Fruit fly (Drosophila melanogaster): ENCODE results near the gene CG6041.
A peak's percentile ranks its signal among the peaks of the same experiment; 100 is the strongest.

Gene CG6041

dm6 chrX:5947870-5948498, at the start of gene CG6041:
CG6041 (plus strand) TSS chrX:5948160.
- TF ChIP-seq pan (optimal IDR thresholded peaks at IDR 0.05): no peak
- TF ChIP-seq CG8478 (optimal IDR thresholded peaks at IDR 0.05): no peak
- no peak for TF ChIP-seq psq (optimal IDR thresholded peaks at IDR 0.05)
- no peak for TF ChIP-seq usp (GFP tag; optimal IDR thresholded peaks at IDR 0.05)
- no peak for TF ChIP-seq EcR (GFP tag; optimal IDR thresholded peaks at IDR 0.05)
- TF ChIP-seq Dll (optimal IDR thresholded peaks at IDR 0.05): no peak

DNA sequence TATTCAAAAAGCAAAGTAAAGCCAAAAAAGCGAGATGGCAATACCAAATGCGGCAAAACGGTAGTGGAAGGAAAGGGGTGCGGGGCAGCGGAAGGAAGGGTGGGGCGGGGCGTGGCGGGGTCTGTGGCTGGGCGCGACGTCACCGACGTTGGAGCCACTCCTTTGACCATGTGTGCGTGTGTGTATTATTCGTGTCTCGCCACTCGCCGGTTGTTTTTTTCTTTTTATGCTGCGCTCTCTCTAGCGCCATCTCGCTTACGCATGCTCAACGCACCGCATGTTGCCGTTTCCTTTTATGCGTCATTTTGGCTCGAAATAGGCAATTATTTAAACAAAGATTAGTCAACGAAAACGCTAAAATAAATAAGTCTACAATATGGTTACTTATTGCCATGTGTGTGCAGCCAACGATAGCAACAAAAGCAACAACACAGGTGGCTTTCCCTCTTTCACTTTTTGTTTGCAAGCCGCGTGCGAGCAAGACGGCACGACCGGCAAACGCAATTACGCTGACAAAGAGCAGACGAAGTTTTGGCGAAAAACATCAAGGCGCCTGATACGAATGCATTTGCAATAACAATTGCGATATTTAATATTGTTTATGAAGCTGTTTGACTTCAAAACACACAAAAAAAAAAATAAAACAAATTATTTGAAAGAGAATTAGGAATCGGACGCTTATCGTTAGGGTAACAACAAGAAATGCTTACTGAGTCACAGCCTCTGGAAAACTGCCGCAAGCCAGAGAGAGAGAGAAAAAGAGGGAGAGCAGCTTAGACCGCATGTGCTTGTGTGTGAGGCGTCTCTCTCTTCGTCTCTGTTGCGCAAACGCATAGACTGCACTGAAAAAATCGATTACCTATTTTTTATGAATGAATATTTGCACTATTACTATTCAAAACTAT, 48.5 kb upstream of the CG6041 start:
- TF ChIP-seq usp (GFP tag; optimal IDR thresholded peaks at IDR 0.05) (no peak), pan (optimal IDR thresholded peaks at IDR 0.05) (no peak), psq (optimal IDR thresholded peaks at IDR 0.05) (no peak), EcR (GFP tag; optimal IDR thresholded peaks at IDR 0.05) (no peak), Dll (optimal IDR thresholded peaks at IDR 0.05) (peak; percentile 38), CG8478 (optimal IDR thresholded peaks at IDR 0.05) (peak; percentile 12)

DNA sequence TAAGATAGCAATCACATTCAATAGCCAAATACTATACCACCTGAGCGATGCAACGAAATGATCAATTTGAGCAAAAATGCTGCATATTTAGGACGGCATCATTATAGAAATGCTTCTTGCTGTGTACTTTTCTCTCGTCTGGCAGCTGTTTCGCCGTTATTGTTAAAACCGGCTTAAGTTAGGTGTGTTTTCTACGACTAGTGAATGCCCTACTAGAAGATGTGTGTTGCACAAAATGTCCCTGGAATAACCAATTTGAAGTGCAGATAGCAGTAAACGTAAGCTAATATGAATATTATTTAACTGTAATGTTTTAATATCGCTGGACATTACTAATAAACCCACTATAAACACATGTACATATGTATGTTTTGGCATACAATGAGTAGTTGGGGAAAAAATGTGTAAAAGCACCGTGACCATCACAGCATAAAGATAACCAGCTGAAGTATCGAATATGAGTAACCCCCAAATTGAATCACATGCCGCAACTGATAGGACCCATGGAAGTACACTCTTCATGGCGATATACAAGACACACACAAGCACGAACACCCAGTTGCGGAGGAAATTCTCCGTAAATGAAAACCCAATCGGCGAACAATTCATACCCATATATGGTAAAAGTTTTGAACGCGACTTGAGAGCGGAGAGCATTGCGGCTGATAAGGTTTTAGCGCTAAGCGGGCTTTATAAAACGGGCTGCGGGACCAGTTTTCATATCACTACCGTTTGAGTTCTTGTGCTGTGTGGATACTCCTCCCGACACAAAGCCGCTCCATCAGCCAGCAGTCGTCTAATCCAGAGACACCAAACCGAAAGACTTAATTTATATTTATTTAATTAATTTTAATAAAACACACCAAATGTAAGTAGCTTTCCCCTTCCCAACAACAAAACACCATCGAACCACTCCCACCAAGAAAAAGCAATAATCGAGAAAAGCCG, 47.5 kb upstream of the CG6041 start, which contains the start of gene Act5C:
TSS of gene Act5C (plus strand) at position 716 of the 948 bp plus-strand sequence.
- no peak for TF ChIP-seq EcR (GFP tag; optimal IDR thresholded peaks at IDR 0.05)
- TF ChIP-seq psq (optimal IDR thresholded peaks at IDR 0.05): no peak
- no peak for TF ChIP-seq Dll (optimal IDR thresholded peaks at IDR 0.05)
- no peak for TF ChIP-seq CG8478 (optimal IDR thresholded peaks at IDR 0.05)
- no peak for TF ChIP-seq pan (optimal IDR thresholded peaks at IDR 0.05)
- no peak for TF ChIP-seq usp (GFP tag; optimal IDR thresholded peaks at IDR 0.05)

DNA sequence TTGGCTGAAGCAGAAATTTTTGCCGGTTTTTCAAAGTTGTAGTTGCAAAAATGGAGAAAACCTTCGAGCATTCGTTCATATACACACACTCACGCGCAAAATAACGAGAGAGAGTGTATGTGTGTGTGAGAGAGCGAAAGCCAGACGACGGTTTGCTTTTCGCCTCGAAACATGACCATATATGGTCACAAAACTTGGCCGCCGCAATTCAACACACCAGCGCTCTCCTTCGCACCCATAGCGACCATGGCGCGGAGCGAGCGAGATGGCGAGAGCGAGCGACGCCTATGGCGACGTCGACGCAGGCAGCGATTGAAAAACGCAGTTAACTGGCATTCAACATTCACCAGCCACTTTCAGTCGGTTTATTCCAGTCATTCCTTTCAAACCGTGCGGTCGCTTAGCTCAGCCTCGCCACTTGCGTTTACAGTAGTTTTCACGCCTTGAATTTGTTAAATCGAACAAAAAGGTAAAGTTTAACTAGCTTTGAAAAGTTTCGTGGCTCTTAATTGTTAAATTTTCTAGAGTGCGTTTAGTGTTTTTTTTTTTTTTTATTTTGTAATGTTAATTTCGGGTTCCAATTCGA, 46.2 kb upstream of the CG6041 start:
- peak; percentile 81 for TF ChIP-seq Dll (optimal IDR thresholded peaks at IDR 0.05)
- peak; percentile 68 for TF ChIP-seq CG8478 (optimal IDR thresholded peaks at IDR 0.05)
- no peak for TF ChIP-seq pan (optimal IDR thresholded peaks at IDR 0.05)

DNA sequence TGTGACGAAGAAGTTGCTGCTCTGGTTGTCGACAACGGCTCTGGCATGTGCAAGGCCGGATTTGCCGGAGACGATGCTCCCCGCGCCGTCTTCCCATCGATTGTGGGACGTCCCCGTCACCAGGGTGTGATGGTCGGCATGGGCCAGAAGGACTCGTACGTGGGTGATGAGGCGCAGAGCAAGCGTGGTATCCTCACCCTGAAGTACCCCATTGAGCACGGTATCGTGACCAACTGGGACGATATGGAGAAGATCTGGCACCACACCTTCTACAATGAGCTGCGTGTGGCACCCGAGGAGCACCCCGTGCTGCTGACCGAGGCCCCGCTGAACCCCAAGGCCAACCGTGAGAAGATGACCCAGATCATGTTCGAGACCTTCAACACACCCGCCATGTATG, 45.3 kb upstream of the CG6041 start:
- no peak for TF ChIP-seq pan (optimal IDR thresholded peaks at IDR 0.05)
- no peak for TF ChIP-seq EcR (GFP tag; optimal IDR thresholded peaks at IDR 0.05)
- no peak for TF ChIP-seq Dll (optimal IDR thresholded peaks at IDR 0.05)
- no peak for TF ChIP-seq psq (optimal IDR thresholded peaks at IDR 0.05)
- TF ChIP-seq usp (GFP tag; optimal IDR thresholded peaks at IDR 0.05): no peak
- TF ChIP-seq CG8478 (optimal IDR thresholded peaks at IDR 0.05): no peak

DNA sequence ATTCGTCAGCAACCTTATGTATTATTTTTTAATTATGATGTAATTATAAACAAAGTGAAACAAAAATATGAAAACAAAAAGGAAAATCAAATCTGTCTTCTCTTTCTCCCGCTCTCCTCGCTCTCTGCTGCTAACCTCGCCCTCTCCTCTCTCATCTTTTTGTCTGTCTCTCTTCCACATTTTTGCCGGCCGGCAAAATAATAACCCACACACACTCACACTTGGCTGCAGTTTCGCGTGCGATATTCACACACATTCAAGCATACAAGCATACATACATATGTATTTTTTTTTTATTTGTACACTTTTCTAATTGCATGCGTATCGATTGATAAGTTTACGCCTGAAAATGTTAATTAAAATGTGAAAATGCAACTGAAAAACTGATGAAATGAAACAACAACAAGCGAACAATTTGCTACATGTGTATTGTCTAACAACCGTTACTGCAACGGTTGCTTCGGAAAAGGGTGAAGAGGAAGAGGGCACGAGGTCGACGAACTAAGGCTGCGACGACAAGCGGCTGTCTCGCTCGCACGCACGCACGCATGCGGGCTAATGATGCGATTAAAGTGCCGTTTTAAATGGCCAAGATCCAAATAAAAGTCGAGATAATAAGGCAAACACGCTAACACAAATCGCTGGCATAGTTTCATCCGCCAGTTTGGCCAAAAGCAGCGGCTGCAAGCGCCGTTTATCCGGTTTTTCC, 43.4 kb upstream of the CG6041 start:
- TF ChIP-seq CG8478 (optimal IDR thresholded peaks at IDR 0.05) (no peak), EcR (GFP tag; optimal IDR thresholded peaks at IDR 0.05) (peak in 1 of 2 experiments; percentile 94)

- no peak for TF ChIP-seq psq (optimal IDR thresholded peaks at IDR 0.05)
- no peak for TF ChIP-seq usp (GFP tag; optimal IDR thresholded peaks at IDR 0.05)
- TF ChIP-seq pan (optimal IDR thresholded peaks at IDR 0.05): no peak
- no peak for TF ChIP-seq CG8478 (optimal IDR thresholded peaks at IDR 0.05)
- TF ChIP-seq Dll (optimal IDR thresholded peaks at IDR 0.05): no peak
- TF ChIP-seq EcR (GFP tag; optimal IDR thresholded peaks at IDR 0.05): no peak
Observed at dm6 chrX:5905086-5905400, 42.9 kb upstream of the CG6041 start.

DNA sequence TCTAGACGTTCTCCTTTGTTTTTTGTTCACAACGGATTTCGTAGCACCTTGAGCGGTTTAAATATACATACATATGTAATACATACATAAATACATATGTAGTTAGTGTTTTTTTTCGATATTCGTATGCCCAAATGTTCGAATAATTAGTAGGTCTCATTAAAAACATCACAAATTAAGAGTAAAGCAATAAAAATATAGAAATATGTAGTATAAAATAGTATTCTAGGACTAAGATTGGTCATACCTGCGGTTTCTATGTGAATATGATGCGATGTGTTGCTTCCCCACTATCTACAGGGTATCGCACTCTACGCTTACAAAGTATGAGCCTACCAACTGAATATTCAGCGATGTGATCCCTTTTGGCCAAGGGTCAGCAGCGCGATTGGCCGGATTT, 42.5 kb upstream of the CG6041 start, which contains the start of gene CG4020:
TSS of gene CG4020 (plus strand) at position 301 of the 400 bp plus-strand sequence.
- TF ChIP-seq pan (optimal IDR thresholded peaks at IDR 0.05) (no peak), psq (optimal IDR thresholded peaks at IDR 0.05) (no peak), CG8478 (optimal IDR thresholded peaks at IDR 0.05) (no peak), Dll (optimal IDR thresholded peaks at IDR 0.05) (no peak), usp (GFP tag; optimal IDR thresholded peaks at IDR 0.05) (no peak), EcR (GFP tag; optimal IDR thresholded peaks at IDR 0.05) (no peak)

DNA sequence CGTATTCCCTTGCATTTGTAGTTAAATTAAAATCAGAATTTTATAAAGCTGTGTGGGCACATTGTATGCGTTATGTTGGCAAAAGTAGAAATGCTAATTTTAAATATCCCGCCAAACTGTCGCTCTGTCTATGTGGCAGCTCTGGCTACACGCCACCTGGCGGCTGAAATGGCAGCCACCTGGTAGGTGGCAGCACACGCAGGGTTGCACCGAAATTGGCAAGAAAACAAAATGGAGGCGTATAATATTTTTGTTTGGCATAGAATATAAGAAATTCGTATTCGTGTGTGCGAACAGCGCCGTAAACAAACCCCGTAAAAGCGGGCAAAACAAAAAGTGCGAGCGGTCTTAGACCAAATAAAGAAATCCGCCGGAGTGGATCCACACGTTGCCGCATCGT, 40.0 kb upstream of the CG6041 start, which contains the start of gene CG12236:
TSS of gene CG12236 (plus strand) at position 220 of the 400 bp plus-strand sequence.
- TF ChIP-seq EcR (GFP tag; optimal IDR thresholded peaks at IDR 0.05) (no peak), usp (GFP tag; optimal IDR thresholded peaks at IDR 0.05) (no peak), Dll (optimal IDR thresholded peaks at IDR 0.05) (no peak), psq (optimal IDR thresholded peaks at IDR 0.05) (no peak), CG8478 (optimal IDR thresholded peaks at IDR 0.05) (no peak), pan (optimal IDR thresholded peaks at IDR 0.05) (no peak)

DNA sequence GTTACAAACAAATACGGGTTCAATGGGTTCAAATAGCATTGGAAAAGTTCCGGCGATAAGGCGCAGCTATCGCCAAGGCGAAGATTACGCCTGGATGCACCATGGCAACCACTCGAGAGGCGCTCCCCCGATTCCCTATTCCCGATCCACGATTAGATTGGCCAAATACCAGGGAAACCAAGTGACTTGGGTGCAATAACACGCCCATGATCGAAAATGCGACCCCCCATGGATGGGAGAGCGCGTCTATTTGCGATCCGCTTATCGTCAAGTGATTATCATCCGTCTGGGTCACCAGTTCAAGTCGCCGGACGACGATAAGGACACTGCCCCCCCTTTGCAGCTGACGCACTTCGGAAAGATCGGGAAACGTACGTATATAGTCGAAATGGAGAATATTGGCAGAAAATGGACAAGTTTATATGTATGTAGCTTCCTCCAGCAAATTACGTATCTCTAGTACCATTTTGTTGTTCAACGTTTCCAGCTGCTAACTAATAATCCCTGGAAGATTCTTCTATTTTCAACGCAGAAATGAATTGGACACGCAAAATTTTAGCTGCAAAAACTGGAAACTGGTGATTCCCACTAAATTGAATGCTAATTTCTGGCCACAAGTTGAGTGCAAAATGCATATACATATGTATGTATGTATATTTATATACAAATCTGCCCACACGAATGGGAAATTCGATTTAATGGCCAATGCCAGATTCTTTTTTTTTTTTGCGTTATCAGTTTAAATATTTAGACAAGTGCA, 32.8 kb upstream of the CG6041 start:
- TF ChIP-seq usp (GFP tag; optimal IDR thresholded peaks at IDR 0.05) (no peak), CG8478 (optimal IDR thresholded peaks at IDR 0.05) (no peak), Dll (optimal IDR thresholded peaks at IDR 0.05) (no peak), psq (optimal IDR thresholded peaks at IDR 0.05) (no peak), EcR (GFP tag; optimal IDR thresholded peaks at IDR 0.05) (no peak), pan (optimal IDR thresholded peaks at IDR 0.05) (no peak)
